Fruit fly (Drosophila melanogaster) whole organism, wandering third instar larva: ENCODE data around the gene karr.
"Not testable (repeated sequence)": the region's sequence is repeated elsewhere in the genome, so short reads cannot be mapped to it uniquely, and the experiment has no call there.

Experiments
- CrebA ChIP-seq: fragments of 200-800 bp; sonication (Bioruptor generic); optimal IDR thresholded peaks from 2 replicates; lab custom pipeline; 2016; ENCODE audit warnings: missing biosample characterization, mild to moderate bottlenecking, missing genetic modification characterization, borderline replicate concordance
- Dif ChIP-seq: fragments of 200-275, 200-300 bp; sonication (Bioruptor generic); optimal IDR thresholded peaks from 2 replicates; lab custom pipeline; 2018; ENCODE audit warnings: missing biosample characterization, missing genetic modification characterization; ENCODE audit not compliant: partially characterized antibody
- Hr78 ChIP-seq: fragments of >200 bp; optimal IDR thresholded peaks from 2 replicates; lab custom pipeline; 2017; ENCODE audit warnings: missing biosample characterization, missing genetic modification characterization
- Jra ChIP-seq: sonication (Bioruptor generic); optimal IDR thresholded peaks from 2 replicates; lab custom pipeline; 2016; ENCODE audit warnings: missing biosample characterization, missing genetic modification characterization
- Myc ChIP-seq: fragments of >200 bp; optimal IDR thresholded peaks from 2 replicates; lab custom pipeline; 2017
- Vsx2 ChIP-seq: fragments of 200-300, 225-300 bp; sonication (Bioruptor generic); optimal IDR thresholded peaks from 2 replicates; lab custom pipeline; 2018; ENCODE audit warnings: missing biosample characterization, missing genetic modification characterization; ENCODE audit not compliant: partially characterized antibody
- brk ChIP-seq: fragments of 200-800 bp; sonication (Bioruptor generic); optimal IDR thresholded peaks from 2 replicates; lab custom pipeline; 2016; ENCODE audit warnings: missing biosample characterization, mild to moderate bottlenecking, missing genetic modification characterization
- jim ChIP-seq: fragments of 175-275, 200-325 bp; sonication (Bioruptor generic); optimal IDR thresholded peaks from 2 replicates; lab custom pipeline; 2016; ENCODE audit warnings: missing biosample characterization, mild to moderate bottlenecking, missing genetic modification characterization
- lola ChIP-seq: fragments of >200 bp; optimal IDR thresholded peaks from 2 replicates; lab custom pipeline; 2017; ENCODE audit warnings: missing biosample characterization, missing genetic modification characterization
- pan ChIP-seq: fragments of >200 bp; optimal IDR thresholded peaks from 2 replicates; lab custom pipeline; 2017
- psq ChIP-seq: fragments of 200-800 bp; sonication (Bioruptor generic); optimal IDR thresholded peaks from 3 replicates; lab custom pipeline; 2017; ENCODE audit warnings: missing biosample characterization, mild to moderate bottlenecking, missing genetic modification characterization, moderate library complexity
- rgr ChIP-seq: fragments of 200-800 bp; sonication (Bioruptor generic); optimal IDR thresholded peaks from 3 replicates; lab custom pipeline; 2016; ENCODE audit warnings: missing biosample characterization, mild to moderate bottlenecking, missing genetic modification characterization

DNA sequence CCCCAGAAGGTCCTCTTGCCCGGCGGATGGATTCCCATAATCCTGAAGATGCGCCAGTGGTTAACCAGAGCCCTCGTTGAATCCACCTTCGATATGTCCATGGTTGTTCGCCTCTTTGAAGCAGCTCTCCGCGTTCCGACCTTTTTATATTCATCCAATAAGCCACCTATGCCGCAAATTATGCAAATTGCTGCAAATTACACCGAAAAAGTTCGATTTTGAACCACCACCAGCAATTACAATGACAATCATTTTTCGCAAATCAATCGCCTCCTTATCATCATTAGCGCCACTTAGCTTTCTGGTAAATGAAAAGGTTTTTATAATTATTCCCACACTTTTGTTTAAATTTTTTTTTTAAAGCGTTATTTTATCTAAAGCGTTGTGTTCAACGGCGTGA lies 32.7 kb upstream of the karr start, which contains the start of gene Or19a:
- not testable (repeated sequence) for TF ChIP-seq Jra (GFP tag; lab: Kevin White, UChicago); Vsx2 (GFP tag; lab: Kevin White, UChicago); rgr (GFP tag; lab: Kevin White, UChicago); brk (GFP tag; lab: Kevin White, UChicago); Hr78 (GFP tag; lab: Kevin White, UChicago); Dif; pan (lab: Kevin White, UChicago); psq (GFP tag; lab: Kevin White, UChicago); CrebA (GFP tag; lab: Kevin White, UChicago); lola; jim (GFP tag; lab: Kevin White, UChicago); Myc (lab: Kevin White, UChicago)
